Worm (Caenorhabditis elegans): ENCODE data around the gene Y54G2A.49.
A peak's percentile ranks its signal among the peaks of the same experiment; 100 is the strongest.

Gene Y54G2A.49

ce11 chrIV:2891535-2892233 lies 38.6 kb upstream of the Y54G2A.49 start:
- TF ChIP-seq elt-3 (tag; optimal IDR thresholded peaks at IDR 0.05) = no peak
- no peak for TF ChIP-seq gmeb-1 (tag; optimal IDR thresholded peaks at IDR 0.05)
- no peak for TF ChIP-seq ama-1 (optimal IDR thresholded peaks at IDR 0.05)
- TF ChIP-seq fos-1 (tag; optimal IDR thresholded peaks at IDR 0.05) = no peak
- no peak for TF ChIP-seq nhr-10 (tag; optimal IDR thresholded peaks at IDR 0.05)
- TF ChIP-seq egl-27 (tag; optimal IDR thresholded peaks at IDR 0.05) = no peak
- no peak for TF ChIP-seq R02D3.7 (tag; optimal IDR thresholded peaks at IDR 0.05)
- no peak for TF ChIP-seq snpc-4 (tag; optimal IDR thresholded peaks at IDR 0.05)
- TF ChIP-seq ZK546.5 (tag; optimal IDR thresholded peaks at IDR 0.05) = no peak
- TF ChIP-seq C34F6.9 (tag; optimal IDR thresholded peaks at IDR 0.05) = no peak
- no peak for TF ChIP-seq unc-39 (tag; optimal IDR thresholded peaks at IDR 0.05)
- no peak for TF ChIP-seq zag-1 (tag; optimal IDR thresholded peaks at IDR 0.05)
- no peak for TF ChIP-seq dmd-4 (tag; optimal IDR thresholded peaks at IDR 0.05)
- TF ChIP-seq mab-5 (tag; optimal IDR thresholded peaks at IDR 0.05) = no peak
- TF ChIP-seq unc-62 (GFP tag; optimal IDR thresholded peaks at IDR 0.05) = no peak
- no peak for TF ChIP-seq aly-2 (tag; optimal IDR thresholded peaks at IDR 0.05)
- no peak for TF ChIP-seq ztf-4 (tag; optimal IDR thresholded peaks at IDR 0.05)

- TF ChIP-seq nhr-6 (tag; optimal IDR thresholded peaks at IDR 0.05) (peak; percentile 12), alr-1 (tag; optimal IDR thresholded peaks at IDR 0.05) (no peak), crh-2 (tag; optimal IDR thresholded peaks at IDR 0.05) (peak; percentile 64), ceh-82 (tag; optimal IDR thresholded peaks at IDR 0.05) (no peak), R02D3.7 (tag; optimal IDR thresholded peaks at IDR 0.05) (no peak), nhr-12 (tag; optimal IDR thresholded peaks at IDR 0.05) (no peak), F13H6.1 (tag; optimal IDR thresholded peaks at IDR 0.05) (no peak), lin-39 (tag; optimal IDR thresholded peaks at IDR 0.05) (no peak), lin-11 (tag; optimal IDR thresholded peaks at IDR 0.05) (no peak), aly-2 (tag; optimal IDR thresholded peaks at IDR 0.05) (no peak), elt-3 (tag; optimal IDR thresholded peaks at IDR 0.05) (no peak), sma-3 (GFP tag; optimal IDR thresholded peaks at IDR 0.05) (no peak), gmeb-1 (tag; optimal IDR thresholded peaks at IDR 0.05) (peak; percentile 86), ztf-4 (tag; optimal IDR thresholded peaks at IDR 0.05) (no peak), ama-1 (optimal IDR thresholded peaks at IDR 0.05) (no peak), zag-1 (tag; optimal IDR thresholded peaks at IDR 0.05) (no peak), mbf-1 (tag; optimal IDR thresholded peaks at IDR 0.05) (no peak), blmp-1 (tag; optimal IDR thresholded peaks at IDR 0.05; ENCODE audit: insufficient read depth) (no peak), C34F6.9 (tag; optimal IDR thresholded peaks at IDR 0.05) (peak; percentile 71), fos-1 (tag; optimal IDR thresholded peaks at IDR 0.05) (peak; percentile 3), unc-62 (GFP tag; optimal IDR thresholded peaks at IDR 0.05) (no peak), skn-1 (tag; optimal IDR thresholded peaks at IDR 0.05) (no peak), ceh-16 (tag; optimal IDR thresholded peaks at IDR 0.05) (no peak), ZK546.5 (tag; optimal IDR thresholded peaks at IDR 0.05) (no peak), nhr-23 (tag; optimal IDR thresholded peaks at IDR 0.05) (no peak), sem-4 (tag; optimal IDR thresholded peaks at IDR 0.05) (no peak), Y55F3AM.14 (GFP tag; optimal IDR thresholded peaks at IDR 0.05) (no peak), snpc-4 (tag; optimal IDR thresholded peaks at IDR 0.05) (no peak), ztf-11 (tag; optimal IDR thresholded peaks at IDR 0.05) (no peak), nhr-77 (tag; optimal IDR thresholded peaks at IDR 0.05) (no peak), ztf-1 (GFP tag; conservative IDR thresholded peaks at IDR 0.05) (no peak), nhr-237 (tag; optimal IDR thresholded peaks at IDR 0.05) (no peak), unc-39 (tag; optimal IDR thresholded peaks at IDR 0.05) (no peak), nhr-10 (tag; optimal IDR thresholded peaks at IDR 0.05) (no peak), lsy-2 (tag; optimal IDR thresholded peaks at IDR 0.05) (peak; percentile 52 to 79), mab-5 (tag; optimal IDR thresholded peaks at IDR 0.05) (no peak), egl-27 (tag; optimal IDR thresholded peaks at IDR 0.05) (no peak), mdl-1 (tag; optimal IDR thresholded peaks at IDR 0.05) (no peak), peb-1 (tag; optimal IDR thresholded peaks at IDR 0.05) (no peak), dmd-4 (tag; optimal IDR thresholded peaks at IDR 0.05) (no peak), nhr-129 (tag; optimal IDR thresholded peaks at IDR 0.05) (peak; percentile 64), nhr-25 (tag; optimal IDR thresholded peaks at IDR 0.05) (peak; percentile 35), unc-55 (GFP tag; optimal IDR thresholded peaks at IDR 0.05) (peak; percentile 87), elt-1 (tag; optimal IDR thresholded peaks at IDR 0.05) (no peak), nhr-11 (tag; optimal IDR thresholded peaks at IDR 0.05) (no peak), nhr-21 (tag; optimal IDR thresholded peaks at IDR 0.05) (peak; percentile 7), sma-9 (GFP tag; optimal IDR thresholded peaks at IDR 0.05) (peak; percentile 21), sma-9 (tag; optimal IDR thresholded peaks at IDR 0.05) (no peak), lin-13 (GFP tag; optimal IDR thresholded peaks at IDR 0.05) (peak; percentile 73)
Measured at ce11 chrIV:2890401-2890952, 37.4 kb upstream of the Y54G2A.49 start, which contains the start of the genes nprt-1 and dib-1. Gene nprt-1 (minus strand): TSS chrIV:2890451. Gene dib-1 (plus strand): TSS chrIV:2890882.
